Worm (Caenorhabditis elegans) whole organism, L2 larva: ENCODE measurements around the gene W06A7.2.

Source experiments
- Y55F3AM.14 ChIP-seq: fragments of 200-800 bp; sonication (Bioruptor generic); optimal IDR thresholded peaks from 2 replicates; lab custom pipeline; 2018; ENCODE audit warnings: mild to moderate bottlenecking, missing genetic modification characterization, missing compliant biosample characterization
- elt-1 ChIP-seq: fragments of 150-350 bp; optimal IDR thresholded peaks from 2 replicates; lab custom pipeline; 2014; ENCODE audit warnings: missing biosample characterization, missing genetic modification characterization
- elt-3 ChIP-seq: sonication (generic microtip); optimal IDR thresholded peaks from 2 replicates; lab custom pipeline; 2017; ENCODE audit warnings: missing biosample characterization, missing genetic modification characterization
- fos-1 ChIP-seq: fragments of 150-350 bp; optimal IDR thresholded peaks from 2 replicates; lab custom pipeline; 2014; ENCODE audit warnings: missing biosample characterization, missing genetic modification characterization
- lin-13 ChIP-seq: fragments of 150-350 bp; optimal IDR thresholded peaks from 2 replicates; lab custom pipeline; 2014; ENCODE audit warnings: missing biosample characterization, missing genetic modification reagents, missing genetic modification characterization
- nhr-10 ChIP-seq: sonication (generic microtip); optimal IDR thresholded peaks from 2 replicates; lab custom pipeline; 2017; ENCODE audit warnings: missing biosample characterization, missing genetic modification characterization
- nhr-237 ChIP-seq: fragments of 150-350 bp; optimal IDR thresholded peaks from 2 replicates; lab custom pipeline; 2014; ENCODE audit warnings: missing biosample characterization, missing genetic modification characterization
- unc-62 ChIP-seq: fragments of 150-350 bp; optimal IDR thresholded peaks from 2 replicates; lab custom pipeline; 2014; ENCODE audit warnings: missing biosample characterization, missing genetic modification reagents, missing genetic modification characterization
- zag-1 ChIP-seq: fragments of 150-350 bp; optimal IDR thresholded peaks from 2 replicates; lab custom pipeline; 2014; ENCODE audit warnings: missing biosample characterization, missing genetic modification characterization
- ztf-1 ChIP-seq: fragments of 200-800 bp; sonication (Bioruptor generic); conservative IDR thresholded peaks from 2 replicates; pipeline ENCODE4 v1.3.6; 2022; ENCODE audit warnings: missing genetic modification characterization, missing compliant biosample characterization

DNA sequence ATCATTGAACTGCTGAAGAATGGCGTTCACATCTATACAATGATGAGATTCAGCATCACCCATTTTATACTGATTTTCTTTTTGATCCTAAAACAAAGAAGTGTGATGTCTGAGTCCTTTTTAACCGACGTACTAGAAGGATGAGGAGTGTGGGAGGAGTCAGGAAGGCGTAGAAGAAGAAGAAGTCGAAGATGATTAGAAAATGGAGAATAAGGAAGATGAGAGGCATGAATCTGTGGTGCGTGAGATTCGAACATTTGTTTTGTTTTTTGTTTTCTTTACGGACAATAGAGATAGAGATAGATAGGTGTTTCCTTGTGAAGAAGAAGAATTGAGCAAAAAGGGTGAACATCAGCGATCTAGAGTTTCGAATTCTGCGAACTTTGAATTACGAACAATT is 36.9 kb downstream of the W06A7.2 start, which contains the start of gene npr-13:
- TF ChIP-seq elt-1 (tag; lab: Kevin White, UChicago) (no peak), Y55F3AM.14 (GFP tag; lab: Kevin White, UChicago) (no peak), nhr-237 (no peak), unc-62 (no peak), lin-13 (GFP tag; lab: Kevin White, UChicago) (no peak), fos-1 (tag; lab: Kevin White, UChicago) (no peak), elt-3 (tag; lab: Kevin White, UChicago) (no peak), nhr-10 (tag; lab: Kevin White, UChicago) (no peak), ztf-1 (GFP tag; lab: Robert Waterston, UW) (no peak), zag-1 (tag; lab: Kevin White, UChicago) (no peak)
